Fruit fly (Drosophila melanogaster): ENCODE data around the gene CG34163.

The CG34163 gene

DNA sequence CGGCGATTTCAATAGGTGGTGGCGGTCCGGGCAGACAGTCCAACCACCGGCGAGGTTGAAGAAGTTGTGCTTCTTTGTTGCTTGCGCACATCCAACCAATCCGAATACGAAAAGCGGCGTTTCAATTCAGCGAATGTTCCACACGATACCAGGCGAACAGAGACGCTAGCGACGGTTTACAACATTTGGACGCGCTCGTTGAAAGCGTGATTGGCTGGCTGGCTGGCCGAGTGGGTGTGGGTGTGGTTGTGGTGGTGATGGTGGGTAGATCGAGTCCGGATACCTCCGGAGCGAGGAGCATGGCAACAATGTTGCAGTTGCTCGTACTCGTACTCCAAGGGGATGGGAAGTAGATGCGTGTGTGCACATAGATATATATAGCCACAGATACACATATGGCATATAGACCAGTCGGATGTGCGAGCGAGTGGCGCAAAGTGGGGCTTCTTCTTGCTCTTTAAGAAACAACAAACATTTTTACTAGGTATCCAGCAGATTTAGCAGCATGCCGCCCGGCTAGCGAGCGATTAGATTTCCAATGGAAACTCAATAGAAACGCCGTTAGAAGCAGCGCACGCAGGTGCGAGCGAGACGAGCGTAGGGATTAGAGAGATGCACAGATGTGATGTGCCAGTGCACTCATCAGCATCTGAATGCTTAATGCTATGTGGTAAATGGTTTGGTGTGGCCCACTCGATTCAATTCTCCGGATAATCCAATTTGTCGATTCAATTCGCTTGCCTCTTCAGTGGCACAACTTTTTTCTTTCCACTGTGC, 22.2 kb downstream of the CG34163 start (continued):
- TF ChIP-seq CG1621 (tag; optimal IDR thresholded peaks at IDR 0.05) (peak; percentile 88), Eip78C (GFP tag) (peak; percentile 68), vri (GFP tag; optimal IDR thresholded peaks at IDR 0.05) (no peak), CG15336 (GFP tag; IDR thresholded peaks at IDR 0.05) (no peak), CG10631 (GFP tag; optimal IDR thresholded peaks at IDR 0.05) (no peak), Met (GFP tag; optimal IDR thresholded peaks at IDR 0.05) (no peak), svp (GFP tag) (peak; percentile 91), CG3919 (GFP tag; optimal IDR thresholded peaks at IDR 0.05) (peak; percentile 33)

DNA sequence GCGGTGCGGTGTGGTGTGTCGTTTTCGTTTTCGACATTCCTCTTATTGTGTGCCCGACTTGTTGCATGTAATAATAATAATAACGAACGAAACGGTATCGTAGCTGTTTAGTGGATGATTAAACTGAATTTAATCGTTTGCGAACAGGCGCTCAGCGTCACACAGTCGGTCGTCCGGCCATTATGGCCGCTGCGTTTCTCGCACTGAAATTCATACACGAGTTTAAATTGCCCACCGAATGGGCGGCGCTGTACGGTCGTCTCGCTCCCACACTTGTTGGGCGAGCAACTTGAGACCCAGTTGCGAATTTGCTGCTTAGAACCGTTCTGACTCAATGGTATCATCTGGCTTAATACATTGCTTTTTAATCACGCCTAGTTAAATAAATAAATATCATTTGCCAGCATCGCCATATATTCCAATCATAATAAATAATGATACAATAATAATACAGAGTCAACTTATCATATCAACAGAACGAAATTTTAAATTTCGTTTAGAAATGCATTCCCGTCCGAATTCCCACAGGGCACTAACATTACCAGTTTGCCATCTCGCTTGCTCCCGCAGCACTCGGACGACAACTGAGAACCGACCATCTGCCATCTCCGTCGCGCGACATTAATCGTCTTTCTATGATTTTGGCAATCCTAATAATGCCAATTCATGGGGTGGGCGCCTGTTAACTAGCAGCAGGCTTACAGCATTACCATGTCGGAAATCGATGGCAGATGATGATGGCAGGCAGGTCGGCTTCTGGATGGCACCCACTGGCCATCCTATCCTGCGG, 23.0 kb downstream of the CG34163 start:
- TF ChIP-seq vri (GFP tag; optimal IDR thresholded peaks at IDR 0.05) = no peak
- peak; percentile 83 for TF ChIP-seq net (GFP tag; optimal IDR thresholded peaks at IDR 0.05)
- no peak for TF ChIP-seq dsx (GFP tag; optimal IDR thresholded peaks at IDR 0.05; ENCODE audit: poor library complexity, severe bottlenecking)
- TF ChIP-seq CG8319 (GFP tag; optimal IDR thresholded peaks at IDR 0.05) = peak; percentile 88
- peak; percentile 82 for TF ChIP-seq CG7368 (GFP tag; optimal IDR thresholded peaks at IDR 0.05)
- peak; percentile 86 for TF ChIP-seq Sox15 (GFP tag; optimal IDR thresholded peaks at IDR 0.05)
- peak; percentile 91 for TF ChIP-seq OdsH (GFP tag; optimal IDR thresholded peaks at IDR 0.05)
- peak; percentile 87 for TF ChIP-seq CG11902 (GFP tag; optimal IDR thresholded peaks at IDR 0.05)
- TF ChIP-seq achi (GFP tag; optimal IDR thresholded peaks at IDR 0.05) = peak; percentile 91
- TF ChIP-seq CG6792 (GFP tag; optimal IDR thresholded peaks at IDR 0.05) = peak; percentile 87
- peak; percentile 86 for TF ChIP-seq Sox102F (GFP tag; optimal IDR thresholded peaks at IDR 0.05)
- peak; percentile 93 for TF ChIP-seq CG10669 (GFP tag; optimal IDR thresholded peaks at IDR 0.05)
- TF ChIP-seq svp (GFP tag) = peak; percentile 93
- TF ChIP-seq Hr4 (GFP tag; optimal IDR thresholded peaks at IDR 0.05) = peak; percentile 93
- TF ChIP-seq dac (GFP tag; optimal IDR thresholded peaks at IDR 0.05) = peak; percentile 78
- peak; percentile 96 for TF ChIP-seq CG6808 (GFP tag; optimal IDR thresholded peaks at IDR 0.05)
- no peak for TF ChIP-seq CG15336 (GFP tag; IDR thresholded peaks at IDR 0.05)
- peak; percentile 93 for TF ChIP-seq Ets96B (tag; optimal IDR thresholded peaks at IDR 0.05)
- TF ChIP-seq CG11762 (GFP tag; optimal IDR thresholded peaks at IDR 0.05; ENCODE audit: insufficient read depth) = peak; percentile 87
- no peak for TF ChIP-seq CG8119 (GFP tag; IDR thresholded peaks at IDR 0.05)
- peak; percentile 93 for TF ChIP-seq esn (GFP tag; optimal IDR thresholded peaks at IDR 0.05)
- TF ChIP-seq lz (GFP tag; optimal IDR thresholded peaks at IDR 0.05) = peak; percentile 92
- peak; percentile 90 for TF ChIP-seq acj6 (GFP tag; optimal IDR thresholded peaks at IDR 0.05)
- TF ChIP-seq Sox14 (GFP tag; optimal IDR thresholded peaks at IDR 0.05) = peak; percentile 90
- peak; percentile 92 for TF ChIP-seq topi (GFP tag; optimal IDR thresholded peaks at IDR 0.05)
- TF ChIP-seq CG3919 (GFP tag; optimal IDR thresholded peaks at IDR 0.05) = peak; percentile 90
- peak; percentile 48 for TF ChIP-seq Hr38 (GFP tag; optimal IDR thresholded peaks at IDR 0.05)
- TF ChIP-seq Eip75B (GFP tag; optimal IDR thresholded peaks at IDR 0.05) = peak; percentile 84
- peak; percentile 55 to 89 for TF ChIP-seq salr (GFP tag; optimal IDR thresholded peaks at IDR 0.05)
- peak; percentile 74 for TF ChIP-seq Lpt (GFP tag; optimal IDR thresholded peaks at IDR 0.05)
- TF ChIP-seq CG8632 (GFP tag; optimal IDR thresholded peaks at IDR 0.05) = peak; percentile 92
- peak; percentile 87 for TF ChIP-seq CG4318 (GFP tag; optimal IDR thresholded peaks at IDR 0.05)
- TF ChIP-seq pdm3 (GFP tag; optimal IDR thresholded peaks at IDR 0.05) = peak; percentile 89
- peak; percentile 90 for TF ChIP-seq Smox (GFP tag; optimal IDR thresholded peaks at IDR 0.05)
- TF ChIP-seq cyc (GFP tag; optimal IDR thresholded peaks at IDR 0.05) = peak; percentile 84
- TF ChIP-seq CG11294 (GFP tag; IDR thresholded peaks at IDR 0.05) = no peak
- peak; percentile 42 for TF ChIP-seq fd85E (GFP tag; optimal IDR thresholded peaks at IDR 0.05)
- TF ChIP-seq CG10631 (GFP tag; optimal IDR thresholded peaks at IDR 0.05) = peak; percentile 91
- no peak for TF ChIP-seq Eip93F (GFP tag; optimal IDR thresholded peaks at IDR 0.05)
- TF ChIP-seq fd59A (GFP tag; optimal IDR thresholded peaks at IDR 0.05) = peak; percentile 88
- peak; percentile 90 for TF ChIP-seq spab (GFP tag; optimal IDR thresholded peaks at IDR 0.05)
- TF ChIP-seq CG9139 (GFP tag; optimal IDR thresholded peaks at IDR 0.05) = peak; percentile 79
- no peak for TF ChIP-seq CG6163 (GFP tag; IDR thresholded peaks at IDR 0.05)
- peak; percentile 71 for TF ChIP-seq Ets21C (GFP tag; optimal IDR thresholded peaks at IDR 0.05)

Measured in whole organism, prepupa.